Fruit fly (Drosophila melanogaster) whole organism, embryonic: ENCODE data around the gene CG12702.
A peak's percentile ranks its signal among the peaks of the same experiment; 100 is the strongest.

ENCODE experiments used
- Atf6 ChIP-seq: fragments of 200-800 bp; sonication (Bioruptor generic); IDR thresholded peaks from 2 replicates; pipeline ENCODE4 v1.3.6; 2022; ENCODE audit warnings: missing biosample characterization, missing genetic modification characterization
- CG10147 ChIP-seq: fragments of 200-800 bp; sonication (Bioruptor generic); optimal IDR thresholded peaks from 2 replicates; lab custom pipeline; 2019; ENCODE audit warnings: missing biosample characterization, mild to moderate bottlenecking, missing genetic modification characterization, moderate library complexity
- CG10321 ChIP-seq: fragments of 200-800 bp; sonication (Bioruptor generic); IDR thresholded peaks from 2 replicates; pipeline ENCODE4 v1.3.6; 2022; ENCODE audit warnings: missing biosample characterization, missing genetic modification characterization
- CG12299 ChIP-seq: fragments of 200-800 bp; sonication (Bioruptor generic); optimal IDR thresholded peaks from 2 replicates; lab custom pipeline; 2018; ENCODE audit warnings: missing biosample characterization, mild to moderate bottlenecking, missing genetic modification characterization
- CG1233 ChIP-seq: fragments of 200-800 bp; sonication (Bioruptor generic); optimal IDR thresholded peaks from 4 replicates; lab custom pipeline; 2018; ENCODE audit warnings: missing biosample characterization, mild to moderate bottlenecking, missing genetic modification characterization
- CG12391 ChIP-seq: fragments of 200-800 bp; sonication (Bioruptor generic); optimal IDR thresholded peaks from 3 replicates; lab custom pipeline; 2018; ENCODE audit warnings: missing biosample characterization, mild to moderate bottlenecking, missing genetic modification characterization, moderate library complexity
- CG12659 ChIP-seq: fragments of 200-800 bp; sonication (Bioruptor generic); optimal IDR thresholded peaks from 3 replicates; lab custom pipeline; 2017; ENCODE audit warnings: mild to moderate bottlenecking, missing biosample characterization, missing genetic modification reagents, missing genetic modification characterization
- CG12769 ChIP-seq: fragments of 200-800 bp; sonication (Bioruptor generic); optimal IDR thresholded peaks from 2 replicates; lab custom pipeline; 2019; ENCODE audit warnings: missing biosample characterization, mild to moderate bottlenecking, missing genetic modification characterization, moderate library complexity
- CG13894 ChIP-seq: fragments of 200-800 bp; sonication (Bioruptor generic); optimal IDR thresholded peaks from 3 replicates; lab custom pipeline; 2018; ENCODE audit warnings: missing biosample characterization, mild to moderate bottlenecking, missing genetic modification characterization, moderate library complexity
- CG15479 ChIP-seq: fragments of 200-800 bp; sonication (Bioruptor generic); optimal IDR thresholded peaks from 3 replicates; lab custom pipeline; 2019; ENCODE audit warnings: missing biosample characterization, mild to moderate bottlenecking, missing genetic modification characterization, moderate library complexity
- CG18764 ChIP-seq: fragments of 200-800 bp; sonication (Bioruptor generic); optimal IDR thresholded peaks from 3 replicates; lab custom pipeline; 2016; ENCODE audit warnings: missing biosample characterization, missing genetic modification characterization
- CG2875 ChIP-seq: fragments of 200-800 bp; sonication (Bioruptor generic); optimal IDR thresholded peaks from 2 replicates; lab custom pipeline; 2017; ENCODE audit warnings: missing biosample characterization, mild to moderate bottlenecking, missing genetic modification characterization, missing genetic modification reagents
- CG3726 ChIP-seq: fragments of 200-800 bp; sonication (Bioruptor generic); IDR thresholded peaks from 3 replicates; pipeline ENCODE4, ENCODE4 v1.3.6; 2022; ENCODE audit warnings: missing biosample characterization, missing genetic modification characterization
- CG6765 ChIP-seq: fragments of 200-800 bp; sonication (Bioruptor generic); optimal IDR thresholded peaks from 3 replicates; lab custom pipeline; 2017; ENCODE audit warnings: missing biosample characterization, mild to moderate bottlenecking, missing genetic modification characterization
- CG7839 ChIP-seq: fragments of 200-800 bp; sonication (Bioruptor generic); optimal IDR thresholded peaks from 3 replicates; lab custom pipeline; 2018; ENCODE audit warnings: missing biosample characterization, mild to moderate bottlenecking, missing genetic modification characterization, moderate library complexity
- CG8359 ChIP-seq: fragments of 200-800 bp; sonication (Bioruptor generic); optimal IDR thresholded peaks from 2 replicates; lab custom pipeline; 2017; ENCODE audit warnings: missing biosample characterization, mild to moderate bottlenecking, missing genetic modification characterization, borderline replicate concordance
- CG9727 ChIP-seq: fragments of 200-800 bp; sonication (Bioruptor generic); optimal IDR thresholded peaks from 3 replicates; lab custom pipeline; 2017; ENCODE audit warnings: missing biosample characterization, mild to moderate bottlenecking, missing genetic modification characterization
- CG9797 ChIP-seq: fragments of 200-800 bp; sonication (Bioruptor generic); optimal IDR thresholded peaks from 3 replicates; lab custom pipeline; 2018; ENCODE audit warnings: missing biosample characterization, mild to moderate bottlenecking, missing genetic modification characterization
- CG9932 ChIP-seq: fragments of 200-800 bp; sonication (Bioruptor generic); IDR thresholded peaks from 2 replicates; pipeline ENCODE4 v1.3.6; 2022; ENCODE audit warnings: missing biosample characterization, missing genetic modification characterization
- CHES-1-like ChIP-seq: fragments of 200-800 bp; sonication (Bioruptor generic); optimal IDR thresholded peaks from 2 replicates; lab custom pipeline; 2016; ENCODE audit warnings: missing biosample characterization, missing genetic modification characterization
- Chrac-16 ChIP-seq: fragments of 200-800 bp; sonication (Bioruptor generic); optimal IDR thresholded peaks from 3 replicates; lab custom pipeline; 2016; ENCODE audit warnings: missing biosample characterization, missing genetic modification characterization
- Dll ChIP-seq: fragments of 200-800 bp; sonication (Bioruptor generic); IDR thresholded peaks from 4 replicates; pipeline ENCODE4 v1.3.6; 2022; ENCODE audit warnings: missing biosample characterization, missing genetic modification characterization; ENCODE audit not compliant: partially characterized antibody
- HLHmδ ChIP-seq: fragments of 200-800 bp; sonication (Bioruptor generic); optimal IDR thresholded peaks from 2 replicates; lab custom pipeline; 2018; ENCODE audit warnings: missing biosample characterization, mild to moderate bottlenecking, missing genetic modification characterization, moderate library complexity
- Hr3 ChIP-seq: fragments of 200-800 bp; sonication (Bioruptor generic); optimal IDR thresholded peaks from 3 replicates; lab custom pipeline; 2016; ENCODE audit warnings: missing biosample characterization, missing genetic modification characterization
- Oli ChIP-seq: fragments of 200-800 bp; sonication (Bioruptor generic); optimal IDR thresholded peaks from 2 replicates; lab custom pipeline; 2018; ENCODE audit warnings: missing biosample characterization, mild to moderate bottlenecking, missing genetic modification characterization, moderate library complexity
- Pdp1 ChIP-seq, 2 experiments: fragments of 200-800 bp; sonication (Bioruptor generic); optimal IDR thresholded peaks; 3 replicates each; lab custom pipeline; 2016; ENCODE audit warnings: missing biosample characterization in 2 of 2, missing genetic modification characterization in 2 of 2, mild to moderate bottlenecking in 1 of 2, moderate library complexity in 1 of 2
- Rfx ChIP-seq: fragments of 200-800 bp; sonication (Bioruptor generic); IDR thresholded peaks from 2 replicates; pipeline ENCODE4 v1.3.6; 2022; ENCODE audit warnings: missing biosample characterization, missing genetic modification characterization
- Tbp ChIP-seq: fragments of >200 bp; optimal IDR thresholded peaks from 2 replicates; lab custom pipeline; 2018; ENCODE audit warnings: missing biosample characterization, missing genetic modification characterization
- ase ChIP-seq: fragments of 200-800 bp; sonication (Bioruptor generic); IDR thresholded peaks from 3 replicates; pipeline ENCODE4 v1.3.6; 2022; ENCODE audit warnings: missing biosample characterization, missing genetic modification characterization
- dmrt11E ChIP-seq: fragments of 200-800 bp; sonication (Bioruptor generic); optimal IDR thresholded peaks from 3 replicates; lab custom pipeline; 2018; ENCODE audit warnings: missing biosample characterization, mild to moderate bottlenecking, missing genetic modification characterization, moderate library complexity
- emc ChIP-seq: fragments of 200-800 bp; sonication (Bioruptor generic); optimal IDR thresholded peaks from 2 replicates; lab custom pipeline; 2016; ENCODE audit warnings: missing biosample characterization, missing genetic modification characterization
- ewg ChIP-seq: fragments of 200-800 bp; sonication (Bioruptor generic); optimal IDR thresholded peaks from 3 replicates; lab custom pipeline; 2017; ENCODE audit warnings: mild to moderate bottlenecking, missing biosample characterization, missing genetic modification reagents, missing genetic modification characterization
- eyg ChIP-seq: fragments of 200-800 bp; sonication (Bioruptor generic); optimal IDR thresholded peaks from 3 replicates; lab custom pipeline; 2016; ENCODE audit warnings: missing biosample characterization, missing genetic modification characterization
- fu2 ChIP-seq: fragments of 200-800 bp; sonication (Bioruptor generic); optimal IDR thresholded peaks from 2 replicates; lab custom pipeline; 2016; ENCODE audit warnings: missing biosample characterization, missing genetic modification characterization
- gce ChIP-seq: fragments of 200-800 bp; sonication (Bioruptor generic); IDR thresholded peaks from 3 replicates; pipeline ENCODE4 v1.3.6; 2022; ENCODE audit warnings: missing biosample characterization, missing genetic modification characterization
- gcm2 ChIP-seq: fragments of 200-800 bp; sonication (Bioruptor generic); optimal IDR thresholded peaks from 2 replicates; lab custom pipeline; 2016; ENCODE audit warnings: missing biosample characterization, missing genetic modification characterization
- gsb-n ChIP-seq: fragments of 200-800 bp; sonication (Bioruptor generic); optimal IDR thresholded peaks from 3 replicates; lab custom pipeline; 2018; ENCODE audit warnings: missing biosample characterization, mild to moderate bottlenecking, missing genetic modification characterization
- luna ChIP-seq: fragments of 200-800 bp; sonication (Bioruptor generic); optimal IDR thresholded peaks from 2 replicates; lab custom pipeline; 2016; ENCODE audit warnings: missing biosample characterization, missing genetic modification characterization
- nerfin-1 ChIP-seq: fragments of 200-800 bp; sonication (Bioruptor generic); optimal IDR thresholded peaks from 3 replicates; lab custom pipeline; 2019; ENCODE audit warnings: missing biosample characterization, mild to moderate bottlenecking, missing genetic modification characterization, moderate library complexity
- pita ChIP-seq: fragments of 200-800 bp; sonication (Bioruptor generic); optimal IDR thresholded peaks from 2 replicates; lab custom pipeline; 2017; ENCODE audit warnings: missing biosample characterization, mild to moderate bottlenecking, missing genetic modification characterization
- ranshi ChIP-seq: fragments of 200-800 bp; sonication (Bioruptor generic); IDR thresholded peaks from 2 replicates; pipeline ENCODE4 v1.3.6; 2022; ENCODE audit warnings: missing biosample characterization, missing genetic modification characterization
- row ChIP-seq: fragments of 200-800 bp; sonication (Bioruptor generic); IDR thresholded peaks from 3 replicates; pipeline ENCODE4 v1.3.6; 2022; ENCODE audit warnings: missing biosample characterization, missing genetic modification characterization
- run ChIP-seq: fragments of 200-800 bp; sonication (Bioruptor generic); optimal IDR thresholded peaks from 3 replicates; lab custom pipeline; 2018; ENCODE audit warnings: missing biosample characterization, mild to moderate bottlenecking, missing genetic modification characterization
- sim ChIP-seq: fragments of 200-800 bp; sonication (Bioruptor generic); IDR thresholded peaks from 2 replicates; pipeline ENCODE4 v1.3.6; 2022; ENCODE audit warnings: missing biosample characterization, missing genetic modification characterization
- sna ChIP-seq: fragments of 200-800 bp; sonication (Bioruptor generic); IDR thresholded peaks from 2 replicates; pipeline ENCODE4 v1.3.6; 2022; ENCODE audit warnings: missing biosample characterization, missing genetic modification characterization; ENCODE audit not compliant: partially characterized antibody
- tll ChIP-seq, 2 experiments: fragments of 200-800 bp in 1 of 2; fragments of >200 bp in 1 of 2; sonication (Bioruptor generic) in 1 of 2; optimal IDR thresholded peaks; 2 replicates each; lab custom pipeline; 2017 to 2019; ENCODE audit warnings: missing biosample characterization in 2 of 2, missing genetic modification characterization in 2 of 2, mild to moderate bottlenecking in 1 of 2, moderate library complexity in 1 of 2
- trem ChIP-seq: fragments of 200-800 bp; optimal IDR thresholded peaks from 3 replicates; lab custom pipeline; 2019; ENCODE audit warnings: missing biosample characterization, mild to moderate bottlenecking, missing genetic modification characterization, moderate library complexity
- twi ChIP-seq: fragments of 200-800 bp; optimal IDR thresholded peaks from 2 replicates; lab custom pipeline; 2019; ENCODE audit warnings: missing biosample characterization, mild to moderate bottlenecking, missing genetic modification characterization, moderate library complexity
- vfl ChIP-seq: fragments of 200-800 bp; sonication (Bioruptor generic); optimal IDR thresholded peaks from 2 replicates; lab custom pipeline; 2016; ENCODE audit warnings: missing biosample characterization, missing genetic modification characterization
- wdn ChIP-seq: fragments of 200-800 bp; sonication (Bioruptor generic); IDR thresholded peaks from 2 replicates; pipeline ENCODE4 v1.3.6; 2022; ENCODE audit warnings: missing biosample characterization, missing genetic modification characterization

Gene CG12702

DNA sequence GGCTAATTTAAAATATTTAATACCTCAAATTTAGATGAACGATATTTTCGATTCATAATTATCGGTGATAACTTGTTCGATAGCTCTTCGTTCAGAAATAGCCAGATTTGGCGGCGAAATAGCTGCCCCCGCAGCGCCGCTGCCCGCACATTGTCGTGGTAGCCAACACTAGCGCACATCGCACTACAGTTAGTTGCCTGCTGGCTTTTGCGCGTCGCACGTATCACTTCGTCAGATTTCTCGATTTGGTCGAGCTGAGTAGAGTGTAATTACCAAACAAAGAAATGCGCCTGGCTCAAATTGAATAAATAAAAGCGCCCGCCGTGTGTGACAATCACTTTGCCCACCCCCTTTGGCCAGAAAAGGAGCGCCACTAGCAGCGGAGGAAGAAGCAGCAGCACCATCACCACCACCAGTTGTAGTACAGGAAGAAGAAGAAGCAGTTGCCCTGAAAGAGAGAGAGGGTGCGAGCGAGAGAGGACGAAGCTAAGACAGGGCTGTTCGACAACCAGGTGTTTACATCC, 14.0 kb downstream of the CG12702 start, which contains the start of gene Abcd3 (continued):
- TF ChIP-seq CG8359 (peak; percentile 18), CG10321 (GFP tag; lab: Robert Waterston, UW) (no peak), wdn (GFP tag; lab: Robert Waterston, UW) (no peak), ranshi (GFP tag; lab: Robert Waterston, UW) (no peak), CG12769 (tag; lab: Kevin White, UChicago) (peak; percentile 22), CG15479 (GFP tag; lab: Kevin White, UChicago) (peak; percentile 76), CG6765 (GFP tag; lab: Kevin White, UChicago) (peak; percentile 25), nerfin-1 (tag; lab: Kevin White, UChicago) (peak; percentile 68), Dll (GFP tag; lab: Robert Waterston, UW) (peak; percentile 76), Pdp1 (GFP tag; optimal IDR thresholded peaks at IDR 0.05; lab: Kevin White, UChicago) (peak; percentile 21 to 59), sna (GFP tag; lab: Robert Waterston, UW) (peak; percentile 62), tll (GFP tag; optimal IDR thresholded peaks at IDR 0.05; lab: Kevin White, UChicago) (peak in 1 of 2 experiments; percentile 10), CG12391 (tag; lab: Kevin White, UChicago) (no peak), HLHmδ (GFP tag; lab: Kevin White, UChicago) (peak; percentile 22), eyg (GFP tag; lab: Kevin White, UChicago) (peak; percentile 3), CG10147 (GFP tag; lab: Kevin White, UChicago) (peak; percentile 36), Rfx (peak; percentile 44), sim (GFP tag; lab: Robert Waterston, UW) (no peak), emc (no peak), gcm2 (no peak), fu2 (GFP tag; lab: Kevin White, UChicago) (no peak), CG3726 (GFP tag; lab: Robert Waterston, UW) (no peak), row (peak; percentile 73; the same call in 2 of the 3 replicates), Atf6 (GFP tag; lab: Robert Waterston, UW) (0 out of 2 replicates have a peak, but pooled peaks have one; percentile 15), dmrt11E (tag; lab: Kevin White, UChicago) (no peak), luna (GFP tag; lab: Kevin White, UChicago) (no peak), Oli (tag; lab: Kevin White, UChicago) (no peak), CG9727 (GFP tag; lab: Kevin White, UChicago) (peak; percentile 24), CG2875 (GFP tag; lab: Kevin White, UChicago) (no peak), CHES-1-like (GFP tag; lab: Kevin White, UChicago) (peak; percentile 19), gsb-n (tag; lab: Kevin White, UChicago) (no peak), vfl (peak; percentile 62), Hr3 (GFP tag; lab: Kevin White, UChicago) (no peak), CG18764 (GFP tag; lab: Kevin White, UChicago) (no peak), Tbp (GFP tag; lab: Kevin White, UChicago) (no peak), ase (GFP tag; lab: Robert Waterston, UW) (no peak), CG12659 (peak; percentile 64), trem (tag; lab: Kevin White, UChicago) (peak; percentile 46), CG12299 (peak; percentile 42), run (tag; lab: Kevin White, UChicago) (peak; percentile 2), CG7839 (tag; lab: Kevin White, UChicago) (peak; percentile 25), pita (GFP tag; lab: Kevin White, UChicago) (no peak), CG9932 (GFP tag; lab: Robert Waterston, UW) (peak; percentile 60), CG9797 (GFP tag; lab: Kevin White, UChicago) (peak; percentile 24), gce (0 out of 3 replicates have a peak, but pooled peaks have one; percentile 45), Chrac-16 (GFP tag; lab: Kevin White, UChicago) (no peak), ewg (GFP tag; lab: Kevin White, UChicago) (peak; percentile 38), twi (tag; lab: Kevin White, UChicago) (peak; percentile 59), CG13894 (tag; lab: Kevin White, UChicago) (peak; percentile 57), CG1233 (GFP tag; lab: Kevin White, UChicago) (no peak)
